Worm (Caenorhabditis elegans): ENCODE data around the gene ZK177.2.
"Not testable (repeated sequence)": the region's sequence is repeated elsewhere in the genome, so short reads cannot be mapped to it uniquely, and the experiment has no call there.

ZK177.2 gene

DNA sequence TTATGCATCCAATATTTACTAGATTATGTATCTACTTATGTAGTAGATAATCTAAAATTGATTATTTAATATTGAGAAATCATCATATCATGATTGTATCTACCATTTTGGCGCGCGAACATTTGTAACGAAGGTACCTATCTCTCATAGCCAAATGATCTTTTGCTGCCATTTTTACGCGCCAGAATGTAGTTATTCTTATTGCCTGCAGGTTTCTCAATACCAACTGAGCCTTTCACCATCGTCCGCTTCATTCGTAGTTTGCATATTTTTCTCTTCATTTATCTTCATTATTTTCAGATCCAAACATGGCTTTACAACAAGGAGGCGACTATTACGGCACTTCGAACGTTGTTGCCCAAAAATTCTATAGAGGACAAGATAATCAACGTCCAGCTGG, 8.8 kb downstream of the ZK177.2 start, which contains the start of gene ZK177.1:
TSS of gene ZK177.1 (plus strand) at position 301 of the 400 bp plus-strand sequence.
- TF ChIP-seq lin-13 (tag; optimal IDR thresholded peaks at IDR 0.05) (no peak), zip-8 (tag; optimal IDR thresholded peaks at IDR 0.05) (no peak), nhr-2 (tag; optimal IDR thresholded peaks at IDR 0.05) (no peak), pha-4 (tag; optimal IDR thresholded peaks at IDR 0.05) (no peak), ztf-11 (tag; optimal IDR thresholded peaks at IDR 0.05) (no peak), ceh-83 (GFP tag; optimal IDR thresholded peaks at IDR 0.05) (no peak), drap-1 (GFP tag; optimal IDR thresholded peaks at IDR 0.05) (no peak), mls-2 (tag; optimal IDR thresholded peaks at IDR 0.05) (no peak), nhr-28 (tag; optimal IDR thresholded peaks at IDR 0.05) (no peak), tbx-8 (GFP tag; optimal IDR thresholded peaks at IDR 0.05) (no peak), M03D4.4 (tag; optimal IDR thresholded peaks at IDR 0.05) (no peak), sptf-1 (tag; optimal IDR thresholded peaks at IDR 0.05) (no peak), nhr-12 (tag; optimal IDR thresholded peaks at IDR 0.05) (no peak), ham-2 (GFP tag; optimal IDR thresholded peaks at IDR 0.05) (no peak), cnd-1 (tag; optimal IDR thresholded peaks at IDR 0.05) (no peak), mab-5 (tag; optimal IDR thresholded peaks at IDR 0.05) (no peak)

DNA sequence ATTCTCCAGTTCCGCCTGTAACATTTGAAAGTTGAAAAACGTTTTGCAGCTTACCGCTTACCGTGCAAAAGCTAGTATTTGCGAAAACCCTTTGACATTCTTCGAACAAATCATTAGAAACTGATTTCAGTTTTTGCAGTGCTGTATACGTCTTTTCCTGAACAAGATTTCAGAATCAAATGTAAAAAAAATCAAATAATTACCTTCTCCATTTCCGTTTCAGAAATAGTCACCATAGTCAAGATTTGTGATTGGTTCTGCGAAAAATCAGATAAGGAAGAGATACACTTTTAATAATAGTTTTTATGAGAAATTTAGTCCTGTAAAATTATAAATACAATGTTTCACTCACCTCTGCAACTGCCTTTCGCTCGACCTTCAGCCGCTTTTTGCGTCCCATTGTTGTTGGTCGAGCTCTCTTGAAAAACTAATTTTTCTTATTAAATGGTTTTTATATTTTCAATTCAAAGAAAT, 12.9 kb downstream of the ZK177.2 start, which contains the start of gene C17C3.9:
TSS of gene C17C3.9 (minus strand) at position 424 of the 474 bp plus-strand sequence.
- TF ChIP-seq elt-1 (tag; optimal IDR thresholded peaks at IDR 0.05; ENCODE audit: borderline replicate concordance, insufficient read depth), result no peak
- no peak for TF ChIP-seq ham-2 (GFP tag; optimal IDR thresholded peaks at IDR 0.05)
- no peak for TF ChIP-seq unc-39 (tag; optimal IDR thresholded peaks at IDR 0.05)
- no peak for TF ChIP-seq nhr-2 (tag; optimal IDR thresholded peaks at IDR 0.05)
- no peak for TF ChIP-seq flh-1 (GFP tag; optimal IDR thresholded peaks at IDR 0.05)
- no peak for TF ChIP-seq sptf-1 (tag; optimal IDR thresholded peaks at IDR 0.05)
- no peak for TF ChIP-seq unc-120 (tag; optimal IDR thresholded peaks at IDR 0.05; ENCODE audit: poor library complexity, severe bottlenecking)
- no peak for TF ChIP-seq zip-8 (tag; optimal IDR thresholded peaks at IDR 0.05)
- no peak for TF ChIP-seq ztf-11 (tag; optimal IDR thresholded peaks at IDR 0.05)
- TF ChIP-seq ceh-83 (GFP tag; optimal IDR thresholded peaks at IDR 0.05), result no peak
- TF ChIP-seq nhr-237 (tag; optimal IDR thresholded peaks at IDR 0.05), result no peak

DNA sequence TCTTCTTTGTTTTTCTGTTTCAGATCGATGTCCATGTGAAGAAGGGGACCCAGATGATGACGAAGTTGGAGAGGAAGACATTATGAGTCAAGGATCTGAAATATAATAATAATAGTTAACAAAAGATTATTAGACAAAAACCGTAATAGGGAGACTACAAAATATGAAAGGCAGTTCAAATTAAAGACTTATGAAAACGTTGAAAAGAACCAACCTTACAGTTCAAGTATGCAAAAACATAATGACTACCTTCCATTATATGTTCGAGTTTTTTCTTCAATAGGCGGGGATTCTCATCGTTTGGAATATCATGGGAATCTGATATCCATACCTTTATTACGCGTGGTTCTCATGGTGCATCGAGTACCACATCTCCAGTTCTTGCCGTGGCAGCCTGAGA, 14.6 kb downstream of the ZK177.2 start, which contains the start of gene hlh-26:
TSS of gene hlh-26 (minus strand) at position 101 of the 400 bp plus-strand sequence.
- TF ChIP-seq ceh-43 (GFP tag; optimal IDR thresholded peaks at IDR 0.05) (no peak), ces-1 (GFP tag; optimal IDR thresholded peaks at IDR 0.05) (no peak), lin-13 (tag; optimal IDR thresholded peaks at IDR 0.05) (no peak), mls-2 (tag; optimal IDR thresholded peaks at IDR 0.05) (no peak), elt-3 (tag; optimal IDR thresholded peaks at IDR 0.05) (no peak), nhr-76 (tag; optimal IDR thresholded peaks at IDR 0.05) (no peak), ceh-39 (tag; optimal IDR thresholded peaks at IDR 0.05) (no peak), lsy-2 (tag; optimal IDR thresholded peaks at IDR 0.05) (no peak), snpc-4 (tag; optimal IDR thresholded peaks at IDR 0.05) (no peak), nhr-2 (tag; optimal IDR thresholded peaks at IDR 0.05) (no peak)

DNA sequence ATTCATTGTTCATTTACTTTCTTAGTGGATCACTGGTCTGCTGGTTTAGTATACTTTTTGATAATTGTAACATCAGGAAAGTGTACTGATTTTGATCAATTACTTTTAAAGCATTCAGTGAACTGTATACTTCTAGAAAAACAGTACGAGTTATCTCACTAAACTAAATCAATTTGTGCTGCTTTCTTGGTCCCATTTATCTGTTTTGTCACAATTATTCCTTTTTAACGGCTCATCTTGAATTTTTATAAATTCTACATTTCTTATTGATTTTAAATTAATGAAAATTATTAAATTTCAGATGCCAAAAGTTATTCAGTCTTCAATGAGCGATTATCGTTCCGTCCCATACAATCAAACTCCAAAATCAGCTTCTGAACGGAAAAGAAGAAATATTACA, 15.9 kb downstream of the ZK177.2 start, which contains the start of gene hlh-25:
TSS of gene hlh-25 (plus strand) at position 301 of the 400 bp plus-strand sequence.
- not testable (repeated sequence) for TF ChIP-seq nhr-28, cnd-1, ztf-11 (tag; optimal IDR thresholded peaks at IDR 0.05)

DNA sequence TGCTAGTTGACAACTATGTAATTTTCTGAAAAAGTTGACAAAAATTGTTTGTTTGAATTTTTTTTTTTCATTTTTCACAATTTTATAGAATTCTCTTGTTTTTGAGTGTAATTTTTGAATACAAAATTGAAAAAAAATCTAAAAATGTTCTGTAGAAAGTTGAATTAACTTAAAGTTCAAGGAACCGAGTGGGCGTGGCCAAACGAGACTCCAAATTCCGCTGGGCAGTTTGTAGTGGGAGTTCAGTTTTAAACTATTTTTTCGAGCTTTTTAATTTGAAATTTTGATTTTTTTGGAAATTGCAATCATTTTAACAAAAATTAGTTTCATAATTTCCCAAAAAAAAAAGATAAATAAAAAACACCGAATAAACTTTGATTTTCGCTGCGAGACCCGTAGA, 18.1 kb downstream of the ZK177.2 start:
- TF ChIP-seq drap-1 (GFP tag; optimal IDR thresholded peaks at IDR 0.05), result no peak
- TF ChIP-seq zip-8 (tag; optimal IDR thresholded peaks at IDR 0.05), result no peak
- TF ChIP-seq blmp-1 (tag; optimal IDR thresholded peaks at IDR 0.05), result no peak

DNA sequence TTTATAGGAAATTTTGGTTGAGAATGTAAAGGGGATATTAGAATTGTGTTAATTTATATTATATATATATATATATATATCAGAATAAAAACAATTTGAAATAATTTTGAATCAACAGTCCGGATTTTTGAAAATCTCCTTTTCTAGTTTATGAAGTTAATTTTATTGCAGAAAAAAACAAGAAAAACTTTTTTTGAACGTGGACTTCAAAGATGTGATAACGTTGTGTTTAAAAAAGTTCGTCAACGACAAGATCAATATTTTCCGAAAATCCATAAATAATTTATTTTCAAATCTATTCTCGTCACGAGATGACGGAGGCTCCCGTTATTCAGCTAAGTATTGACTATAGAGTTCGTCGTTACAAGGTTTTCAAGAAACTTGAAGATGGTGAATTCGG, 18.5 kb downstream of the ZK177.2 start, which contains the start of gene C17C3.11:
TSS of gene C17C3.11 (plus strand) at position 301 of the 400 bp plus-strand sequence.
- TF ChIP-seq unc-120 (tag; optimal IDR thresholded peaks at IDR 0.05; ENCODE audit: poor library complexity, severe bottlenecking), result no peak
- no peak for TF ChIP-seq blmp-1 (tag; optimal IDR thresholded peaks at IDR 0.05)
- TF ChIP-seq ceh-83 (GFP tag; optimal IDR thresholded peaks at IDR 0.05), result no peak
- TF ChIP-seq nhr-12 (tag; optimal IDR thresholded peaks at IDR 0.05), result no peak
- no peak for TF ChIP-seq lin-32 (GFP tag; optimal IDR thresholded peaks at IDR 0.05)
- TF ChIP-seq ham-2 (GFP tag; optimal IDR thresholded peaks at IDR 0.05), result no peak
- TF ChIP-seq lin-13 (tag; optimal IDR thresholded peaks at IDR 0.05), result no peak
- TF ChIP-seq nhr-28 (tag; optimal IDR thresholded peaks at IDR 0.05), result no peak
- no peak for TF ChIP-seq M03D4.4 (tag; optimal IDR thresholded peaks at IDR 0.05)
